ENCODE assay signal across 5 fruit fly cellular contexts in genomic region chrX:15554256-15554678, dm6.
TF ChIP-seq lines count a peak whose summit lies in the region.

Gene Ac13E (minus strand): TSS chrX:15554278.

TF ChIP-seq in whole organism, adult, 20 proteins besides CTCF, POLR2A, EP300 and RAD21 (continued from another document):
- TF ChIP-seq Mnt (GFP tag; optimal IDR thresholded peaks at IDR 0.05; lab: Kevin White, UChicago) (peak; percentile 83), ovo (GFP tag; optimal IDR thresholded peaks at IDR 0.05; lab: Kevin White, UChicago) (peak; percentile 66)
TF ChIP-seq in whole organism, adult: peak in this region for 19.

TF ChIP-seq in whole organism, embryonic, 481 proteins besides CTCF, POLR2A, EP300 and RAD21 (continued from another document and continues in another):
- TF ChIP-seq CG13624 (GFP tag; optimal IDR thresholded peaks at IDR 0.05; lab: Kevin White, UChicago) (peak; percentile 77), caup (GFP tag; optimal IDR thresholded peaks at IDR 0.05; lab: Kevin White, UChicago; ENCODE audit: severe bottlenecking) (peak; percentile 90), CG7987 (GFP tag; optimal IDR thresholded peaks at IDR 0.05; lab: Kevin White, UChicago) (peak; percentile 26), Hmr (GFP tag; optimal IDR thresholded peaks at IDR 0.05; lab: Kevin White, UChicago) (peak; percentile 94), sr (GFP tag; IDR thresholded peaks at IDR 0.05; lab: Robert Waterston, UW) (no peak; the same call in 2 of the 3 replicates), Lpt (GFP tag; optimal IDR thresholded peaks at IDR 0.05; lab: Kevin White, UChicago) (no peak), fd102C (GFP tag; optimal IDR thresholded peaks at IDR 0.05; lab: Kevin White, UChicago) (peak; percentile 51), CG8290 (GFP tag; optimal IDR thresholded peaks at IDR 0.05; lab: Kevin White, UChicago) (peak; percentile 68), CG8290 (tag; optimal IDR thresholded peaks at IDR 0.05; lab: Kevin White, UChicago) (peak; percentile 54 to 68), Hey (tag; optimal IDR thresholded peaks at IDR 0.05; lab: Kevin White, UChicago) (peak; percentile 52), CG9797 (GFP tag; optimal IDR thresholded peaks at IDR 0.05; lab: Kevin White, UChicago) (peak; percentile 18), CG30403 (GFP tag; optimal IDR thresholded peaks at IDR 0.05; lab: Kevin White, UChicago) (peak; percentile 93), CG13296 (GFP tag; optimal IDR thresholded peaks at IDR 0.05; lab: Kevin White, UChicago) (peak; percentile 89), Elba2 (GFP tag; optimal IDR thresholded peaks at IDR 0.05; lab: Kevin White, UChicago) (peak; percentile 41), CG14667 (GFP tag; IDR thresholded peaks at IDR 0.05; lab: Robert Waterston, UW) (peak; percentile 70), Sox102F (GFP tag; optimal IDR thresholded peaks at IDR 0.05; lab: Kevin White, UChicago) (peak; percentile 85), CG34422 (GFP tag; IDR thresholded peaks at IDR 0.05; lab: Robert Waterston, UW) (peak; percentile 69), CG14710 (tag; optimal IDR thresholded peaks at IDR 0.05; lab: Kevin White, UChicago) (peak; percentile 86), CG7372 (GFP tag; IDR thresholded peaks at IDR 0.05; lab: Robert Waterston, UW) (peak; percentile 89), hb (GFP tag; IDR thresholded peaks at IDR 0.05; lab: Robert Waterston, UW; ENCODE audit: partially characterized antibody) (peak; percentile 80; the same call in 2 of the 3 replicates), Dfd (GFP tag; optimal IDR thresholded peaks at IDR 0.05; lab: Kevin White, UChicago) (no peak), CG4707 (GFP tag; optimal IDR thresholded peaks at IDR 0.05; lab: Kevin White, UChicago) (peak; percentile 59), Xrp1 (GFP tag; IDR thresholded peaks at IDR 0.05; lab: Robert Waterston, UW) (peak; percentile 93), nerfin-1 (tag; optimal IDR thresholded peaks at IDR 0.05; lab: Kevin White, UChicago) (peak; percentile 87), grau (tag; optimal IDR thresholded peaks at IDR 0.05; lab: Kevin White, UChicago) (peak; percentile 92), ATbp (GFP tag; optimal IDR thresholded peaks at IDR 0.05; lab: Kevin White, UChicago) (peak; percentile 85), CG13287 (GFP tag; IDR thresholded peaks at IDR 0.05; lab: Robert Waterston, UW; ENCODE audit: partially characterized antibody) (peak; percentile 58), CG9215 (GFP tag; IDR thresholded peaks at IDR 0.05; lab: Robert Waterston, UW) (peak; percentile 96), psq (GFP tag; optimal IDR thresholded peaks at IDR 0.05; lab: Kevin White, UChicago) (peak; percentile 14), mirr (GFP tag; optimal IDR thresholded peaks at IDR 0.05; lab: Kevin White, UChicago) (peak; percentile 68), CG31441 (GFP tag; IDR thresholded peaks at IDR 0.05; lab: Robert Waterston, UW) (peak; percentile 93)

TF ChIP-seq in whole organism, prepupa, 60 proteins besides CTCF, POLR2A, EP300 and RAD21 (continued from another document and continues in another):
- TF ChIP-seq OdsH (GFP tag; optimal IDR thresholded peaks at IDR 0.05; lab: Kevin White, UChicago) = peak; percentile 93
- peak; percentile 92 for TF ChIP-seq Hr4 (GFP tag; optimal IDR thresholded peaks at IDR 0.05; lab: Kevin White, UChicago)
- peak; percentile 91 for TF ChIP-seq CG8632 (GFP tag; optimal IDR thresholded peaks at IDR 0.05; lab: Kevin White, UChicago)
- peak; percentile 89 for TF ChIP-seq vri (GFP tag; optimal IDR thresholded peaks at IDR 0.05; lab: Kevin White, UChicago)
- peak; percentile 93 for TF ChIP-seq Smox (GFP tag; optimal IDR thresholded peaks at IDR 0.05; lab: Kevin White, UChicago)
- peak; percentile 85 for TF ChIP-seq cyc (GFP tag; optimal IDR thresholded peaks at IDR 0.05; lab: Kevin White, UChicago)
- peak; percentile 84 for TF ChIP-seq CG16779 (tag; optimal IDR thresholded peaks at IDR 0.05; lab: Kevin White, UChicago)
- TF ChIP-seq dac (GFP tag; optimal IDR thresholded peaks at IDR 0.05; lab: Kevin White, UChicago) = peak; percentile 91
- TF ChIP-seq fd59A (GFP tag; optimal IDR thresholded peaks at IDR 0.05; lab: Kevin White, UChicago) = peak; percentile 87
- peak; percentile 90 for TF ChIP-seq Eip75B (GFP tag; optimal IDR thresholded peaks at IDR 0.05; lab: Kevin White, UChicago)
- TF ChIP-seq Sox14 (GFP tag; optimal IDR thresholded peaks at IDR 0.05; lab: Kevin White, UChicago) = peak; percentile 94
- TF ChIP-seq CG31627 (GFP tag; optimal IDR thresholded peaks at IDR 0.05; lab: Kevin White, UChicago) = peak; percentile 89
- peak; percentile 88 for TF ChIP-seq CG6854 (GFP tag; optimal IDR thresholded peaks at IDR 0.05; lab: Kevin White, UChicago)
- peak; percentile 88 for TF ChIP-seq Sox15 (GFP tag; optimal IDR thresholded peaks at IDR 0.05; lab: Kevin White, UChicago)
- peak; percentile 69 to 89 for TF ChIP-seq salr (GFP tag; optimal IDR thresholded peaks at IDR 0.05; lab: Kevin White, UChicago)
- peak; percentile 91 for TF ChIP-seq CG6808 (GFP tag; optimal IDR thresholded peaks at IDR 0.05; lab: Kevin White, UChicago)
- TF ChIP-seq CG9139 (GFP tag; optimal IDR thresholded peaks at IDR 0.05; lab: Kevin White, UChicago) = peak; percentile 84
- peak; percentile 95 for TF ChIP-seq lz (GFP tag; optimal IDR thresholded peaks at IDR 0.05; lab: Kevin White, UChicago)
- peak; percentile 94 for TF ChIP-seq topi (GFP tag; optimal IDR thresholded peaks at IDR 0.05; lab: Kevin White, UChicago)
- TF ChIP-seq CG6276 (GFP tag; optimal IDR thresholded peaks at IDR 0.05; lab: Kevin White, UChicago) = peak; percentile 91
- peak; percentile 92 for TF ChIP-seq CG34406 (GFP tag; optimal IDR thresholded peaks at IDR 0.05; lab: Kevin White, UChicago)
- TF ChIP-seq Eip93F (GFP tag; optimal IDR thresholded peaks at IDR 0.05; lab: Kevin White, UChicago) = peak; percentile 76
- TF ChIP-seq pdm3 (GFP tag; optimal IDR thresholded peaks at IDR 0.05; lab: Kevin White, UChicago) = peak; percentile 92
- peak; percentile 98 for TF ChIP-seq svp (GFP tag; lab: Kevin White, UChicago)
- peak; percentile 91 for TF ChIP-seq CG7368 (GFP tag; optimal IDR thresholded peaks at IDR 0.05; lab: Kevin White, UChicago)
- TF ChIP-seq Ets96B (tag; optimal IDR thresholded peaks at IDR 0.05; lab: Kevin White, UChicago) = peak; percentile 88
- TF ChIP-seq Gug (GFP tag; IDR thresholded peaks at IDR 0.05; lab: Robert Waterston, UW) = peak; percentile 85
- peak; percentile 93 for TF ChIP-seq CG3919 (GFP tag; optimal IDR thresholded peaks at IDR 0.05; lab: Kevin White, UChicago)
- peak; percentile 94 for TF ChIP-seq Met (GFP tag; optimal IDR thresholded peaks at IDR 0.05; lab: Kevin White, UChicago)
- TF ChIP-seq CG11762 (GFP tag; optimal IDR thresholded peaks at IDR 0.05; lab: Kevin White, UChicago; ENCODE audit: insufficient read depth) = peak; percentile 89
- TF ChIP-seq spab (GFP tag; optimal IDR thresholded peaks at IDR 0.05; lab: Kevin White, UChicago) = peak; percentile 88
- TF ChIP-seq CG15336 (GFP tag; IDR thresholded peaks at IDR 0.05; lab: Robert Waterston, UW) = peak; percentile 89
- TF ChIP-seq Hr39 (GFP tag; optimal IDR thresholded peaks at IDR 0.05; lab: Kevin White, UChicago) = peak; percentile 84

TF ChIP-seq in whole organism, pupa, 21 proteins besides CTCF, POLR2A, EP300 and RAD21 (continued from another document):
- TF ChIP-seq D1 (tag; optimal IDR thresholded peaks at IDR 0.05; lab: Kevin White, UChicago) = peak; percentile 72

TF ChIP-seq in whole organism, wandering third instar larva, 38 proteins besides CTCF, POLR2A, EP300 and RAD21 (continued from another document):
- no peak for TF ChIP-seq Mio (GFP tag; optimal IDR thresholded peaks at IDR 0.05; lab: Kevin White, UChicago)
- peak; percentile 91 for TF ChIP-seq h (GFP tag; optimal IDR thresholded peaks at IDR 0.05; lab: Kevin White, UChicago)
- peak; percentile 84 for TF ChIP-seq sage (GFP tag; optimal IDR thresholded peaks at IDR 0.05; lab: Kevin White, UChicago)
- TF ChIP-seq sv (GFP tag; optimal IDR thresholded peaks at IDR 0.05; lab: Kevin White, UChicago) = peak; percentile 94
- TF ChIP-seq Dif (GFP tag; optimal IDR thresholded peaks at IDR 0.05; lab: Kevin White, UChicago; ENCODE audit: partially characterized antibody) = no peak
- TF ChIP-seq jim (GFP tag; optimal IDR thresholded peaks at IDR 0.05; lab: Kevin White, UChicago) = no peak
- peak; percentile 91 for TF ChIP-seq CG9705 (GFP tag; optimal IDR thresholded peaks at IDR 0.05; lab: Kevin White, UChicago)
- peak; percentile 92 for TF ChIP-seq br (GFP tag; optimal IDR thresholded peaks at IDR 0.05; lab: Kevin White, UChicago)
- peak; percentile 79 for TF ChIP-seq tai (GFP tag; optimal IDR thresholded peaks at IDR 0.05; lab: Kevin White, UChicago)
- TF ChIP-seq pan (optimal IDR thresholded peaks at IDR 0.05; lab: Kevin White, UChicago) = no peak
- no peak for TF ChIP-seq Abd-B (GFP tag; optimal IDR thresholded peaks at IDR 0.05; lab: Kevin White, UChicago)
- no peak for TF ChIP-seq Vsx2 (GFP tag; optimal IDR thresholded peaks at IDR 0.05; lab: Kevin White, UChicago; ENCODE audit: partially characterized antibody)
- TF ChIP-seq Hnf4 (GFP tag; optimal IDR thresholded peaks at IDR 0.05; lab: Kevin White, UChicago) = peak; percentile 81
- TF ChIP-seq Dfd (GFP tag; optimal IDR thresholded peaks at IDR 0.05; lab: Kevin White, UChicago) = no peak
- peak; percentile 34 to 92 for TF ChIP-seq foxo (GFP tag; optimal IDR thresholded peaks at IDR 0.05; lab: Kevin White, UChicago)
- TF ChIP-seq GATAd (GFP tag; optimal IDR thresholded peaks at IDR 0.05; lab: Kevin White, UChicago) = no peak
